Worm (Caenorhabditis elegans): ENCODE data around the gene M02A10.1.

Gene M02A10.1

DNA sequence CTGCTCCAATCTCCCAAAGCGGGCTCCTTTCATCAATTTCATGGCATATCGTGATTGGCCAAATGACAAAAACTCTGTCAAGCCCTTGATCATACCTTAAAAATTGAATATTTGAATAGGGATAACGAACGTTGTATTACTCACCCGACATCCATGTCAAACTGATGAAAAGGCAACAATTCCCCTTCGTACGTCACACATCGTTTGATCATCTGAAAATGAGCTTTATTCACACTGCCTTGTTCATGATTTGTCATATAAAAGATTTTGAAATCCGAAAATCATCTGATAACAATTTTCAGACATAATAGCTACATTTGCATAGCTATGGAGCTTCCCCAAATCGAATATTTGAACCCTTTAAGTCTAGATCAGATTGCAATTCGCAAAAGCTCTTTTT is at the start of gene M02A10.1:
Gene M02A10.1 (plus strand): TSS at position 301 of the 400 bp plus-strand sequence.
- TF ChIP-seq flt-1 (GFP tag; IDR thresholded peaks at IDR 0.05) (no peak), ref-1 (GFP tag; conservative IDR thresholded peaks at IDR 0.05) (no peak), klf-2 (GFP tag; conservative IDR thresholded peaks at IDR 0.05) (no peak), cog-1 (tag; optimal IDR thresholded peaks at IDR 0.05) (no peak), med-1 (GFP tag; optimal IDR thresholded peaks at IDR 0.05; ENCODE audit: insufficient read depth) (no peak), ztf-23 (GFP tag; IDR thresholded peaks at IDR 0.05) (no peak), tab-1 (GFP tag; IDR thresholded peaks at IDR 0.05) (no peak), ztf-29 (GFP tag; IDR thresholded peaks at IDR 0.05) (no peak), T22C8.4 (GFP tag; IDR thresholded peaks at IDR 0.05) (no peak)

DNA sequence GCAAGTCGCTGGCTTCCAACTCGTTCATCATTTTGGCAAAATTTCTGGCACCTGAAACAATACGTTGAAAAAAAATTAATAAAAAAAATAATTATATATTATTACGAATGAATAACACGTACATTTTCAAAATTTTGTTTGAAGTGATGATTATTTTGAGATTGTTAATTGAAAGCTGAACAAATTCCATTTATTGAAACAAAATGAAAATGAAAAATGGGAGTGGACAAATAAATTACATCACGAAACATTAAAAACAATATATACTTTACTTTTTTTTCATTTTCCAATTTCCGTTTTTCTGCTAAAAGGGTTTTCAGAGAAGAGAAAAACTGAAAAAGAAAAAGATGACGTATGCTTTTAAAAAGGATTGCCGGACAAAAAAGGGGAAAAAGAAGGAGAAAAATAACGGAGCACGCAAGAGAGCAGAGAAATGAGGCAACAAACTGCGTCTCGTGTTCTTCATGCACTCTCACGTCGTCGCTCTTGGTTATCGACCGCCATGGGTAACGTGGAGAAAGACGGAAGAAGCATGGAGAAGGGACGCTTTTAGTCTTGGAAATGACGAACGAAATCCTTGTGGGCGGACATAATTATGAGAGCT is 44.8 kb upstream of the M02A10.1 start, which contains the start of gene rund-1:
Gene rund-1 (minus strand): TSS at position 51 of the 604 bp plus-strand sequence.
- TF ChIP-seq tab-1 (GFP tag; IDR thresholded peaks at IDR 0.05) (no peak), ztf-23 (GFP tag; IDR thresholded peaks at IDR 0.05) (no peak), T22C8.4 (GFP tag; IDR thresholded peaks at IDR 0.05) (no peak), klf-2 (GFP tag; conservative IDR thresholded peaks at IDR 0.05) (no peak), flt-1 (GFP tag; IDR thresholded peaks at IDR 0.05) (no peak), ztf-29 (GFP tag; IDR thresholded peaks at IDR 0.05) (no peak), med-1 (GFP tag; optimal IDR thresholded peaks at IDR 0.05; ENCODE audit: insufficient read depth) (no peak), cog-1 (tag; optimal IDR thresholded peaks at IDR 0.05) (no peak), ref-1 (GFP tag; conservative IDR thresholded peaks at IDR 0.05) (no peak)

DNA sequence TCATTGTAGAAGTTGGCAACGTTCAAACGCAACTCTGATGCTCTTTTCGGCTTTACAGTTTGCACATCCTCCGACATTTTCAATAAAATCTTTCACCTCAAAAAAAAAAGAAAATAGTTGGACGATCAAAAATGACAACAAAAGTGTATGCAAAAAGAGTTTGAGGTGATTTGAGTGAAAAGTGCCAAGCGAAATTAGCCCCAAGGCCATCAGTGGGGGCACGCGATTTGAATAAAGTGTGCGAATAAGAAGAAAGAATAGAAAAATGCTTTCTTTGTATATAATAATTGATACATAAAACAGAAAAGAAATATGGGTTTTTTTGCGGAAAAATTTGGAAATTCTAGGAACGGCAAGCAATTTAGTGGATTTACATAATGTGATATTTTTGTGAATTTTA is 40.5 kb upstream of the M02A10.1 start, which contains the start of gene T19D7.5:
Gene T19D7.5 (minus strand): TSS at position 101 of the 400 bp plus-strand sequence.
- TF ChIP-seq ztf-23 (GFP tag; IDR thresholded peaks at IDR 0.05): no peak
- TF ChIP-seq T22C8.4 (GFP tag; IDR thresholded peaks at IDR 0.05): no peak
- TF ChIP-seq ztf-29 (GFP tag; IDR thresholded peaks at IDR 0.05): no peak
- TF ChIP-seq med-1 (GFP tag; optimal IDR thresholded peaks at IDR 0.05; ENCODE audit: insufficient read depth): no peak
- TF ChIP-seq cog-1 (tag; optimal IDR thresholded peaks at IDR 0.05): no peak
- no peak for TF ChIP-seq ref-1 (GFP tag; conservative IDR thresholded peaks at IDR 0.05)
- no peak for TF ChIP-seq tab-1 (GFP tag; IDR thresholded peaks at IDR 0.05)
- no peak for TF ChIP-seq flt-1 (GFP tag; IDR thresholded peaks at IDR 0.05)
- no peak for TF ChIP-seq klf-2 (GFP tag; conservative IDR thresholded peaks at IDR 0.05)

DNA sequence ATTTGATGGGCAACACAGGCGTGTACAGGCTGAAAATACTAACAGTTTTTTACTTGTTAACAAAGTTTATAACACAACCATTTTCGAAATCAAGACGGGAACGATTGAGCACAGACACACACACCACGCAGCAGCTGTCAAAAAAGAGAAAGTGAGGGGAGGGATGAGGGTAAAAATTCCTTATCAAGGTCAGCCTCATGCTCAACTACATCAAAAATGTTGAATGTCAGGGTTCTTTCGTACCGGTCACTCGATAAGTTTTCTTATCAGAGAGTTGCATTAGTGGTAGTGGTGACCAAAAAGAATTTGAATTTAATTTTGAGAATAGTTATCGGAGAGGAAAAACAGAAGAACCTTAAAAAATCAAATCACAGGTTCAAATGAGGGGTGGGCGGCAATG is 36.0 kb upstream of the M02A10.1 start, which contains the start of gene T19D7.6:
Gene T19D7.6 (minus strand): TSS at position 198 of the 400 bp plus-strand sequence.
- no peak for TF ChIP-seq T22C8.4 (GFP tag; IDR thresholded peaks at IDR 0.05)
- TF ChIP-seq cog-1 (tag; optimal IDR thresholded peaks at IDR 0.05): no peak
- no peak for TF ChIP-seq ztf-23 (GFP tag; IDR thresholded peaks at IDR 0.05)
- TF ChIP-seq flt-1 (GFP tag; IDR thresholded peaks at IDR 0.05): no peak
- no peak for TF ChIP-seq ref-1 (GFP tag; conservative IDR thresholded peaks at IDR 0.05)
- no peak for TF ChIP-seq med-1 (GFP tag; optimal IDR thresholded peaks at IDR 0.05; ENCODE audit: insufficient read depth)
- no peak for TF ChIP-seq klf-2 (GFP tag; conservative IDR thresholded peaks at IDR 0.05)
- TF ChIP-seq tab-1 (GFP tag; IDR thresholded peaks at IDR 0.05): no peak

DNA sequence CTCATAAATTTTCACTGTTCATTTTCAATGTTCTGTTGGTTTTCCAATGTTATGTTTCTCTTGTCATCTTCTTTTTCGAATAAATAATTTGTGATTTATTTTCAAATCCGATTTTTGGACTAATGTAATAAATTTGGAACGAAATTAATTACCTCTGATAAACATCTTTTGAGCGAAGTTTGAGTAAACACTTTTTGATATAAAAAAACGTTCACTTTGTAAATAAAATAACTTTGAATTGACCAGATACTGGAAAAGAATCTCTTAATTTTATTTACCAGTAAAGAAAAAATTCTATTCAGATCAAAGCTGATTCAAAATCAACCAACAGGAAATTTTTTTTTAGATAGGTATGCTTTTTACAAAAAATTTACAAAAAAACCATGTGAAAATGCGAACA is 34.8 kb upstream of the M02A10.1 start, which contains the start of gene lgc-32:
Gene lgc-32 (plus strand): TSS at position 301 of the 400 bp plus-strand sequence.
- TF ChIP-seq klf-2 (GFP tag; conservative IDR thresholded peaks at IDR 0.05) (no peak), ztf-29 (GFP tag; IDR thresholded peaks at IDR 0.05) (no peak), flt-1 (GFP tag; IDR thresholded peaks at IDR 0.05) (no peak), ztf-23 (GFP tag; IDR thresholded peaks at IDR 0.05) (no peak), cog-1 (tag; optimal IDR thresholded peaks at IDR 0.05) (no peak), ref-1 (GFP tag; conservative IDR thresholded peaks at IDR 0.05) (no peak), T22C8.4 (GFP tag; IDR thresholded peaks at IDR 0.05) (no peak), med-1 (GFP tag; optimal IDR thresholded peaks at IDR 0.05; ENCODE audit: insufficient read depth) (no peak), tab-1 (GFP tag; IDR thresholded peaks at IDR 0.05) (no peak)

DNA sequence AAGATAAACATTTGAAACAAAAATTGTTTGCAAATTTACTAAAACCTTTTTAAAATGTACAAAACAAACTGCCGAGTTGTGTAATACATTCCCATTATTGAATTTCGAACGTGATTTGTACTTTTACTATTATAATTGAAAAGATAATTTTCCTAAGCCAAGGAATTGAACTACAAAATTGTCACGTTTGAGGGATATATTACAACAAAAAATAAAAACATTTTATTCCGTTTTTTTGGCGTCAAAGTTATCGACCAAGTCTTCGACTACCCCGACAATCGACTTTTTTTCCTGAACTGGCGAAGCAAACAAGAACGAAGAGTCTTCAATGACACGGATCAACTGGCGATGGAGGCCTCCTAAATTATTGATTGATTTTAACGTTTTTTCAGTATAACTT is 25.7 kb upstream of the M02A10.1 start, which contains the start of gene T19D7.7:
Gene T19D7.7 (minus strand): TSS at position 101 of the 400 bp plus-strand sequence.
- no peak for TF ChIP-seq flt-1 (GFP tag; IDR thresholded peaks at IDR 0.05)
- TF ChIP-seq tab-1 (GFP tag; IDR thresholded peaks at IDR 0.05): no peak
- no peak for TF ChIP-seq T22C8.4 (GFP tag; IDR thresholded peaks at IDR 0.05)
- no peak for TF ChIP-seq ztf-29 (GFP tag; IDR thresholded peaks at IDR 0.05)
- TF ChIP-seq med-1 (GFP tag; optimal IDR thresholded peaks at IDR 0.05; ENCODE audit: insufficient read depth): no peak
- no peak for TF ChIP-seq cog-1 (tag; optimal IDR thresholded peaks at IDR 0.05)
- TF ChIP-seq klf-2 (GFP tag; conservative IDR thresholded peaks at IDR 0.05): no peak
- no peak for TF ChIP-seq ztf-23 (GFP tag; IDR thresholded peaks at IDR 0.05)
- no peak for TF ChIP-seq ref-1 (GFP tag; conservative IDR thresholded peaks at IDR 0.05)

DNA sequence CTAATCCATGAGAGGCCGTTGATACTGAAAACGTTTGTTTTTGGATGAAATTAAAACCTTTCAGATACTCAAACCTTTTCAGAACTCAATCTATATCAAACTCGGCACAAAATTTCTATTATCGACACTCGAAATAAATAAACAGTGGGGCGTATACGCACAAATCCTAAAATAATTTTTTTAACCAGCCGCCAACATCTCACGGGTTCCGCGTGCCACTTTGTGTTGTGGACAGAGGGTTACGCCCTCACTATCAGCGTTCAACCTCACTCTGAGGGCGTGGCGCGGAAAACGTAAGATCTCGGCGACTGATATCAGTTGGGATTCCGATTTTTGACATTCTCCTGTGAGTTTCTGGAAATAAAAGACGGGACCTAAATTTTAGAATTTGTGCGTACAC is 25.2 kb upstream of the M02A10.1 start:
- TF ChIP-seq ref-1 (GFP tag; conservative IDR thresholded peaks at IDR 0.05) (no peak), ztf-29 (GFP tag; IDR thresholded peaks at IDR 0.05) (no peak)

DNA sequence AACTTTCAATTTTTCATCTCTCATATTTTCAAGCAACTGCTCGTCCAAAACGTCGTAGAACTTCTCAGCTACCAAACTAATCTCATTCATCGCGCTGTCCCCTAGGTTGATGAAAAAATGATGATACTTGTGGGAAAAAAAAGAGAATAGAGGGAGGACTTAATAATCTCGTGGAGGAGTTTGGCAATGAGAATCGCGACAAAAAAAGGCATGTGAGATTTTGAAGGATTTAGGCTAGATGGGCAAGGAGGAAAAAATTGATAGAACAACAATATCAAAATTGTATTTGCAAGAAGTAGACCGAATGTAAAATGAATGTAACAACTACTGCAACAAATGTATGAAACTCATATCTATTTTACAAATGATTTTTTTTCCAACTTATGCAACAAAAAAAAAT is 23.9 kb upstream of the M02A10.1 start, which contains the start of gene Y9C12A.1:
Gene Y9C12A.1 (minus strand): TSS at position 101 of the 400 bp plus-strand sequence.
- TF ChIP-seq ref-1 (GFP tag; conservative IDR thresholded peaks at IDR 0.05) (no peak), ztf-29 (GFP tag; IDR thresholded peaks at IDR 0.05) (no peak), med-1 (GFP tag; optimal IDR thresholded peaks at IDR 0.05; ENCODE audit: insufficient read depth) (no peak), klf-2 (GFP tag; conservative IDR thresholded peaks at IDR 0.05) (no peak), T22C8.4 (GFP tag; IDR thresholded peaks at IDR 0.05) (no peak), tab-1 (GFP tag; IDR thresholded peaks at IDR 0.05) (no peak)

DNA sequence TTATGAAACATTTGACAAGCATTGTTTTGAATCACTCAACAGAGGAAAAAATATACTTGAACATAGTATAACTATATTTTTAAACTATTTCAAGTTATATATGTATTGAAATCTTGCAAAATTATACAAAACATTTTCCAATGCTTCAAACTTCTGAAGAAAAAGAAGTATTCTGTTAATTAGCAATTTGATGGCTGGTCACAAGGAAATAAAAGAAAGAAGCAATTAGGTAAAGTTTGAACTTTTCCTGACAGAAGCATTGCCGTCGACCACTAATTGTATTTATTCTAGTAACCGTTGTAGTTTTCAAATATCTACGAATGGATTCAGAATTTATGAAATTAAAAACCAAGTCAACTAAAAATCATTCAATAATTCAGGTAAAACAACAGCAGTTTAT is 18.0 kb upstream of the M02A10.1 start:
- no peak for TF ChIP-seq ref-1 (GFP tag; conservative IDR thresholded peaks at IDR 0.05)
- TF ChIP-seq cog-1 (tag; optimal IDR thresholded peaks at IDR 0.05): no peak
- no peak for TF ChIP-seq tab-1 (GFP tag; IDR thresholded peaks at IDR 0.05)
- TF ChIP-seq klf-2 (GFP tag; conservative IDR thresholded peaks at IDR 0.05): no peak
- TF ChIP-seq flt-1 (GFP tag; IDR thresholded peaks at IDR 0.05): no peak
- TF ChIP-seq ztf-29 (GFP tag; IDR thresholded peaks at IDR 0.05): no peak
- TF ChIP-seq ztf-23 (GFP tag; IDR thresholded peaks at IDR 0.05): no peak
- no peak for TF ChIP-seq med-1 (GFP tag; optimal IDR thresholded peaks at IDR 0.05; ENCODE audit: insufficient read depth)
- no peak for TF ChIP-seq T22C8.4 (GFP tag; IDR thresholded peaks at IDR 0.05)
